Fruit fly (Drosophila melanogaster) whole organism, wandering third instar larva: Measurements from ENCODE around the gene Rnmt.

Experiments
- Abd-B ChIP-seq: fragments of >200 bp; optimal IDR thresholded peaks from 2 replicates; lab custom pipeline; 2017; ENCODE audit warnings: missing biosample characterization, missing genetic modification characterization
- CG32264 ChIP-seq: fragments of 200-800 bp; sonication (Bioruptor generic); optimal IDR thresholded peaks from 2 replicates; lab custom pipeline; 2016; ENCODE audit warnings: missing biosample characterization, missing genetic modification characterization
- CG9705 ChIP-seq: fragments of 200-800 bp; sonication (Bioruptor generic); optimal IDR thresholded peaks from 2 replicates; lab custom pipeline; 2018; ENCODE audit warnings: missing biosample characterization, mild to moderate bottlenecking, missing genetic modification characterization
- CrebA ChIP-seq: fragments of 200-800 bp; sonication (Bioruptor generic); optimal IDR thresholded peaks from 2 replicates; lab custom pipeline; 2016; ENCODE audit warnings: missing biosample characterization, mild to moderate bottlenecking, missing genetic modification characterization, borderline replicate concordance
- Dfd ChIP-seq: fragments of >200 bp; optimal IDR thresholded peaks from 2 replicates; lab custom pipeline; 2017; ENCODE audit warnings: missing biosample characterization, missing genetic modification characterization
- Dif ChIP-seq: fragments of 200-275, 200-300 bp; sonication (Bioruptor generic); optimal IDR thresholded peaks from 2 replicates; lab custom pipeline; 2018; ENCODE audit warnings: missing biosample characterization, missing genetic modification characterization; ENCODE audit not compliant: partially characterized antibody
- GATAd ChIP-seq: sonication (Bioruptor generic); optimal IDR thresholded peaks from 2 replicates; lab custom pipeline; 2016; ENCODE audit warnings: missing biosample characterization, missing genetic modification characterization
- HLH106 ChIP-seq: fragments of 200-800 bp; optimal IDR thresholded peaks from 3 replicates; lab custom pipeline; 2019; ENCODE audit warnings: missing biosample characterization, mild to moderate bottlenecking, missing genetic modification characterization, moderate library complexity
- Hnf4 ChIP-seq: fragments of 200-800 bp; sonication (Bioruptor generic); optimal IDR thresholded peaks from 2 replicates; lab custom pipeline; 2016; ENCODE audit warnings: missing biosample characterization, mild to moderate bottlenecking, missing genetic modification characterization
- Hr78 ChIP-seq: fragments of >200 bp; optimal IDR thresholded peaks from 2 replicates; lab custom pipeline; 2017; ENCODE audit warnings: missing biosample characterization, missing genetic modification characterization
- Hr83 ChIP-seq: fragments of 200-300 bp; sonication (Bioruptor generic); optimal IDR thresholded peaks from 2 replicates; lab custom pipeline; 2016; ENCODE audit warnings: missing biosample characterization, mild to moderate bottlenecking, missing genetic modification characterization, moderate library complexity; ENCODE audit not compliant: poor library complexity, severe bottlenecking
- Jra ChIP-seq: sonication (Bioruptor generic); optimal IDR thresholded peaks from 2 replicates; lab custom pipeline; 2016; ENCODE audit warnings: missing biosample characterization, missing genetic modification characterization
- Mio ChIP-seq: sonication (Bioruptor generic); optimal IDR thresholded peaks from 2 replicates; lab custom pipeline; 2016; ENCODE audit warnings: missing biosample characterization, missing genetic modification characterization
- Myc ChIP-seq: fragments of >200 bp; optimal IDR thresholded peaks from 2 replicates; lab custom pipeline; 2017
- N ChIP-seq: fragments of >200 bp; optimal IDR thresholded peaks from 2 replicates; lab custom pipeline; 2018; ENCODE audit warnings: missing biosample characterization, missing external identifiers, missing genetic modification characterization
- OdsH ChIP-seq: fragments of 200-800 bp; sonication (Bioruptor generic); optimal IDR thresholded peaks from 2 replicates; lab custom pipeline; 2016; ENCODE audit warnings: missing biosample characterization, mild to moderate bottlenecking, missing genetic modification characterization
- Rel ChIP-seq, 2 experiments: fragments of 200-800 bp; sonication (Bioruptor generic) in 1 of 2; optimal IDR thresholded peaks; 2 replicates in 1 of 2; 3 replicates in 1 of 2; lab custom pipeline; 2016 to 2019; ENCODE audit warnings: mild to moderate bottlenecking in 2 of 2, missing biosample characterization in 2 of 2, missing genetic modification characterization in 2 of 2, moderate library complexity in 1 of 2
- Sp1 ChIP-seq: fragments of 200-800 bp; sonication (Bioruptor generic); optimal IDR thresholded peaks from 3 replicates; lab custom pipeline; 2019; ENCODE audit warnings: missing biosample characterization, mild to moderate bottlenecking, missing genetic modification characterization, moderate library complexity
- Vsx2 ChIP-seq: fragments of 200-300, 225-300 bp; sonication (Bioruptor generic); optimal IDR thresholded peaks from 2 replicates; lab custom pipeline; 2018; ENCODE audit warnings: missing biosample characterization, missing genetic modification characterization; ENCODE audit not compliant: partially characterized antibody
- br ChIP-seq: fragments of 200-800 bp; sonication (Bioruptor generic); optimal IDR thresholded peaks from 2 replicates; lab custom pipeline; 2016; ENCODE audit warnings: missing biosample characterization, missing genetic modification characterization
- brk ChIP-seq: fragments of 200-800 bp; sonication (Bioruptor generic); optimal IDR thresholded peaks from 2 replicates; lab custom pipeline; 2016; ENCODE audit warnings: missing biosample characterization, mild to moderate bottlenecking, missing genetic modification characterization
- dl ChIP-seq, 2 experiments: fragments of 175-275, 200-275 bp in 1 of 2; fragments of 200-275 bp in 1 of 2; sonication (Bioruptor generic); optimal IDR thresholded peaks; lab custom pipeline; 2018; ENCODE audit warnings: mild to moderate bottlenecking in 2 of 2, missing biosample characterization in 2 of 2, missing genetic modification characterization in 2 of 2, moderate library complexity in 2 of 2; ENCODE audit not compliant: partially characterized antibody in 2 of 2, insufficient read depth in 1 of 2
- dmrt93B ChIP-seq: fragments of 200-800 bp; sonication (Bioruptor generic); optimal IDR thresholded peaks from 2 replicates; lab custom pipeline; 2018; ENCODE audit warnings: missing biosample characterization, mild to moderate bottlenecking, missing genetic modification characterization
- dsf ChIP-seq: sonication (Bioruptor generic); optimal IDR thresholded peaks from 2 replicates; lab custom pipeline; 2016; ENCODE audit warnings: missing biosample characterization, missing genetic modification characterization, borderline replicate concordance
- ey ChIP-seq: fragments of 200-800 bp; sonication (Bioruptor generic); optimal IDR thresholded peaks from 2 replicates; lab custom pipeline; 2016; ENCODE audit warnings: missing biosample characterization, missing genetic modification characterization
- foxo ChIP-seq, 2 experiments: fragments of 200-800 bp; sonication (Bioruptor generic); optimal IDR thresholded peaks; 2 replicates in 1 of 2; 3 replicates in 1 of 2; lab custom pipeline; 2016 to 2017; ENCODE audit warnings: missing biosample characterization in 2 of 2, missing genetic modification characterization in 2 of 2
- fru ChIP-seq: fragments of 200-800 bp; sonication (Bioruptor generic); optimal IDR thresholded peaks from 3 replicates; lab custom pipeline; 2016; ENCODE audit warnings: missing biosample characterization, mild to moderate bottlenecking, missing genetic modification characterization
- h ChIP-seq: fragments of 200-800 bp; sonication (Bioruptor generic); optimal IDR thresholded peaks from 3 replicates; lab custom pipeline; 2016; ENCODE audit warnings: missing biosample characterization, mild to moderate bottlenecking, missing genetic modification characterization
- jim ChIP-seq: fragments of 175-275, 200-325 bp; sonication (Bioruptor generic); optimal IDR thresholded peaks from 2 replicates; lab custom pipeline; 2016; ENCODE audit warnings: missing biosample characterization, mild to moderate bottlenecking, missing genetic modification characterization
- lola ChIP-seq: fragments of >200 bp; optimal IDR thresholded peaks from 2 replicates; lab custom pipeline; 2017; ENCODE audit warnings: missing biosample characterization, missing genetic modification characterization
- pan ChIP-seq: fragments of >200 bp; optimal IDR thresholded peaks from 2 replicates; lab custom pipeline; 2017
- psq ChIP-seq: fragments of 200-800 bp; sonication (Bioruptor generic); optimal IDR thresholded peaks from 3 replicates; lab custom pipeline; 2017; ENCODE audit warnings: missing biosample characterization, mild to moderate bottlenecking, missing genetic modification characterization, moderate library complexity
- rgr ChIP-seq: fragments of 200-800 bp; sonication (Bioruptor generic); optimal IDR thresholded peaks from 3 replicates; lab custom pipeline; 2016; ENCODE audit warnings: missing biosample characterization, mild to moderate bottlenecking, missing genetic modification characterization
- sage ChIP-seq: fragments of 200-800 bp; sonication (Bioruptor generic); optimal IDR thresholded peaks from 2 replicates; lab custom pipeline; 2016; ENCODE audit warnings: missing biosample characterization, mild to moderate bottlenecking, missing genetic modification characterization
- sv ChIP-seq: fragments of 200-800 bp; sonication (Bioruptor generic); optimal IDR thresholded peaks from 3 replicates; lab custom pipeline; 2016; ENCODE audit warnings: missing biosample characterization, missing genetic modification characterization
- tai ChIP-seq: sonication (Bioruptor generic); optimal IDR thresholded peaks from 2 replicates; lab custom pipeline; 2016; ENCODE audit warnings: missing biosample characterization, missing genetic modification characterization
- usp ChIP-seq: fragments of >200 bp; optimal IDR thresholded peaks from 2 replicates; lab custom pipeline; 2017; ENCODE audit warnings: missing biosample characterization, missing genetic modification characterization
- woc ChIP-seq: sonication (Bioruptor generic); optimal IDR thresholded peaks from 2 replicates; lab custom pipeline; 2016; ENCODE audit warnings: missing biosample characterization, mild to moderate bottlenecking, missing genetic modification characterization

Rnmt gene

dm6 chr2L:14994834-14995506, 14.8 kb upstream of the Rnmt start:
- TF ChIP-seq dsf (GFP tag; lab: Kevin White, UChicago) = no peak
- TF ChIP-seq Myc (lab: Kevin White, UChicago) = no peak
- no peak for TF ChIP-seq Hr83 (GFP tag; lab: Kevin White, UChicago)
- no peak for TF ChIP-seq lola
- no peak for TF ChIP-seq CG32264 (GFP tag; lab: Kevin White, UChicago)
- no peak for TF ChIP-seq br
- TF ChIP-seq Sp1 (GFP tag; lab: Kevin White, UChicago) = no peak
- no peak for TF ChIP-seq pan (lab: Kevin White, UChicago)
- TF ChIP-seq CrebA (GFP tag; lab: Kevin White, UChicago) = no peak
- TF ChIP-seq rgr (GFP tag; lab: Kevin White, UChicago) = no peak

- TF ChIP-seq Hnf4 (peak; percentile 55), CrebA (GFP tag; lab: Kevin White, UChicago) (peak; percentile 34), Mio (GFP tag; lab: Kevin White, UChicago) (no peak), psq (GFP tag; lab: Kevin White, UChicago) (peak; percentile 82), sage (GFP tag; lab: Kevin White, UChicago) (peak; percentile 38), brk (GFP tag; lab: Kevin White, UChicago) (peak; percentile 72), woc (GFP tag; lab: Kevin White, UChicago) (peak; percentile 31), Jra (GFP tag; lab: Kevin White, UChicago) (peak; percentile 36), GATAd (GFP tag; lab: Kevin White, UChicago) (no peak), Abd-B (GFP tag; lab: Kevin White, UChicago) (no peak), foxo (GFP tag; optimal IDR thresholded peaks at IDR 0.05; lab: Kevin White, UChicago) (peak in 1 of 2 experiments; percentile 88), HLH106 (peak; percentile 88), Rel (GFP tag; optimal IDR thresholded peaks at IDR 0.05; lab: Kevin White, UChicago) (peak; percentile 80), Rel (tag; optimal IDR thresholded peaks at IDR 0.05; lab: Kevin White, UChicago) (no peak), lola (no peak), OdsH (GFP tag; lab: Kevin White, UChicago) (peak; percentile 90), dmrt93B (peak; percentile 75), Sp1 (GFP tag; lab: Kevin White, UChicago) (peak; percentile 86), Hr78 (no peak), CG32264 (GFP tag; lab: Kevin White, UChicago) (no peak), dl (GFP tag; optimal IDR thresholded peaks at IDR 0.05; lab: Kevin White, UChicago; ENCODE audit: insufficient read depth in 1 of 2, partially characterized antibody in 2 of 2) (peak in 1 of 2 experiments; percentile 59), ey (GFP tag; lab: Kevin White, UChicago) (peak; percentile 60), Hr83 (GFP tag; lab: Kevin White, UChicago) (no peak), Vsx2 (GFP tag; lab: Kevin White, UChicago) (peak; percentile 15), Dif (GFP tag; lab: Kevin White, UChicago) (peak; percentile 62), fru (peak; percentile 57), rgr (GFP tag; lab: Kevin White, UChicago) (peak; percentile 89), usp (GFP tag; lab: Kevin White, UChicago) (no peak), h (GFP tag; lab: Kevin White, UChicago) (peak; percentile 83), jim (no peak), N (no peak), Myc (lab: Kevin White, UChicago) (no peak), Dfd (GFP tag; lab: Kevin White, UChicago) (no peak), CG9705 (GFP tag; lab: Kevin White, UChicago) (peak; percentile 45), sv (GFP tag; lab: Kevin White, UChicago) (peak; percentile 85), br (peak; percentile 70), pan (lab: Kevin White, UChicago) (no peak), tai (GFP tag; lab: Kevin White, UChicago) (no peak), dsf (GFP tag; lab: Kevin White, UChicago) (no peak)
Measured at dm6 chr2L:14995594-14996463, 13.9 kb upstream of the Rnmt start.
